Fruit fly (Drosophila melanogaster): ENCODE data around the gene CG15431.
A peak's percentile ranks its signal among the peaks of the same experiment; 100 is the strongest.

Gene CG15431

DNA sequence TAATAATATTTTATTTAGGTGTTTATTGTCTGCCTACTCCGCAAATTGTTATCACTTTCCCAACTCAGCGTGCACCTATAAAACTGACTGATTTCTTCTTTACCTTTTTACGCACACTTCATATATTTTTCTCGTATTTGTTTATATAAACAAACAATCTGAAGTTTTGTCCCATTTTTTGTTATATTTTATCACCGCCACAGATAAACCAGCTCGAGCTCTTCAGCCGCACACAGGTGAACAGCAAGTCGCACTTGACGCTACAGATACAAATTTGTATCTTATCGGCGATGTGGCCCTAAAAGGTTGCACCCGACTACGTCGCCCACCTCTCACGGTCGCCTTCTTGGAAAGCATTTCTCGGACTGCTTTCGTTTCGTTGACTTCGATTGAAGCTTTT lies 34.3 kb upstream of the CG15431 start:
- TF ChIP-seq fkh (GFP tag; optimal IDR thresholded peaks at IDR 0.05): peak; percentile 46
- TF ChIP-seq fd85E (GFP tag; optimal IDR thresholded peaks at IDR 0.05): no peak

DNA sequence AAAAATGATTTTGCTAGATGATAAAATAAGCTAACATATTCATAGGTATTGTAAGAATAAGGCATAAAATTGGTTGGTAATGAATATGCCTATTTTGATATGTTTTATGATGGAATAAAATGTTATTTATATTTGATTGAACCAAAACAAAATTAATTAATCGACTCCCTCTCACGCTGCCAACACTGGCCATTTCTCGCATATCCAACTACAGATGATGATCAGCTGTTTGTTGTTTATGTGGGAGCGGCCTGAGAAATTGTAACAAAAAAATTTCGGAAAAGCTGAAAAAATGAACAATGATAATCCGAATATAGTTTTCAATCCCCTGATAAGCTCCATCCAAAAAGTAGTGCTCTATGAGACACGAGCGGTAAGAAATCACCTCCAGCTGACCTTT lies 23.9 kb upstream of the CG15431 start, which contains the start of gene FIG4:
TSS of gene FIG4 (plus strand) at position 229 of the 400 bp plus-strand sequence.
- TF ChIP-seq esn (GFP tag; optimal IDR thresholded peaks at IDR 0.05) (peak; percentile 16), Sox102F (GFP tag; optimal IDR thresholded peaks at IDR 0.05) (peak; percentile 36), acj6 (GFP tag; optimal IDR thresholded peaks at IDR 0.05) (no peak), CG11294 (GFP tag; IDR thresholded peaks at IDR 0.05) (no peak)

DNA sequence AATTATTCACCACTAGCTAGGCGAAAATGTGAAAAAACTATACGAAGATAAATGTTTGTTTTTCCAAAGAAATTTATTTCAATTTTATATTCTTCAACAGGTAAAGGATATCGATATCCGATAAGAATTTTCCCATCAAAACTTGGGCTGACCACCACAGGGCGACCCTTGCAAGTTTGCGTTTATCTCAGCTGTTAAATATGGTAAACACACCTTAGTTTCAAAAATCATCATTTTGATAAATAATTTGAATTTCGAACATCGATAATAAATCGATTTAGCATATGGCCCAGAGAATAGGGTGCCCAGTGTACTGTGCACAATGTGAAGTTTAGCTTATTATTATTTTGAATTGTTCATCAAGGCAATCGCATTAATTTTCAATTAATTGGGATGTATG lies 22.2 kb upstream of the CG15431 start, which contains the start of the genes CG15443 and Paris:
TSS of gene CG15443 (minus strand) at position 125 of the 400 bp plus-strand sequence.
TSS of gene Paris (plus strand) at position 289 of the 400 bp plus-strand sequence.
- TF ChIP-seq CG6792 (GFP tag; optimal IDR thresholded peaks at IDR 0.05) (no peak), Eip78C (GFP tag) (peak; percentile 32), fkh (GFP tag; optimal IDR thresholded peaks at IDR 0.05) (peak; percentile 36), Met (GFP tag; optimal IDR thresholded peaks at IDR 0.05) (no peak), dsx (GFP tag; optimal IDR thresholded peaks at IDR 0.05; ENCODE audit: poor library complexity, severe bottlenecking) (no peak), CG1621 (tag; optimal IDR thresholded peaks at IDR 0.05) (no peak), CG6808 (GFP tag; optimal IDR thresholded peaks at IDR 0.05) (no peak), CG11902 (GFP tag; optimal IDR thresholded peaks at IDR 0.05) (no peak), CG31627 (GFP tag; optimal IDR thresholded peaks at IDR 0.05) (no peak), fd59A (GFP tag; optimal IDR thresholded peaks at IDR 0.05) (no peak), Sox102F (GFP tag; optimal IDR thresholded peaks at IDR 0.05) (no peak)

DNA sequence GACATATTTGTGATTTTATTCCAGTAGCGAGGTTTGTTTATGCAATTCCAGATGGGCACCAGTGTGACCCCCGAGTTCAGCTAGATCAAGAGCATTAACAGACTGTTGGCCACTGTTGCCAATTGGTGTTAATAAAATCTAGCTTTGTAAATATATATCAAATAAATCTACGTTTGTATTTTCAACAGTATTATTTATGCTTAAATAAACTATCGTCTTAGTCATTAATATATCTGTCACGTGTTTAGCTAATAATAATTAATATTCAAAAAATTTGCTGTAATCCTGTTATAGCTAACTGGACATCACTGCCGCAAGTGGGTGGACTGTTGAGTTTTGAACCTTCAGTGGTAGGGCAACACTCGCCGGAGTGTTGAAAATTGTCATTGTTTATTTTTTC lies 18.5 kb upstream of the CG15431 start, which contains the start of the genes mRpL27 and CG15435:
TSS of gene mRpL27 (minus strand) at position 96 of the 400 bp plus-strand sequence.
TSS of gene CG15435 (plus strand) at position 187 of the 400 bp plus-strand sequence.
- no peak for TF ChIP-seq CG3919 (GFP tag; optimal IDR thresholded peaks at IDR 0.05)
- TF ChIP-seq Met (GFP tag; optimal IDR thresholded peaks at IDR 0.05): no peak
- TF ChIP-seq CG1621 (tag; optimal IDR thresholded peaks at IDR 0.05): peak; percentile 44
- peak; percentile 92 for TF ChIP-seq svp (GFP tag)
- no peak for TF ChIP-seq Hr4 (GFP tag; optimal IDR thresholded peaks at IDR 0.05)
- TF ChIP-seq esn (GFP tag; optimal IDR thresholded peaks at IDR 0.05): peak; percentile 41
- peak; percentile 4 for TF ChIP-seq Ets96B (tag; optimal IDR thresholded peaks at IDR 0.05)
- TF ChIP-seq CG9139 (GFP tag; optimal IDR thresholded peaks at IDR 0.05): no peak
- no peak for TF ChIP-seq Hr38 (GFP tag; optimal IDR thresholded peaks at IDR 0.05)
- peak; percentile 25 for TF ChIP-seq CG3032 (tag; optimal IDR thresholded peaks at IDR 0.05)
- peak; percentile 50 for TF ChIP-seq Sox14 (GFP tag; optimal IDR thresholded peaks at IDR 0.05)
- no peak for TF ChIP-seq CG7368 (GFP tag; optimal IDR thresholded peaks at IDR 0.05)
- TF ChIP-seq CG32006 (GFP tag; optimal IDR thresholded peaks at IDR 0.05): no peak
- no peak for TF ChIP-seq CG8119 (GFP tag; IDR thresholded peaks at IDR 0.05)
- peak; percentile 77 for TF ChIP-seq Eip78C (GFP tag)
- peak; percentile 23 for TF ChIP-seq topi (GFP tag; optimal IDR thresholded peaks at IDR 0.05)
- TF ChIP-seq net (GFP tag; optimal IDR thresholded peaks at IDR 0.05): no peak
- TF ChIP-seq lz (GFP tag; optimal IDR thresholded peaks at IDR 0.05): peak; percentile 20
- TF ChIP-seq CG10631 (GFP tag; optimal IDR thresholded peaks at IDR 0.05): no peak
- TF ChIP-seq CG31627 (GFP tag; optimal IDR thresholded peaks at IDR 0.05): peak; percentile 5
- no peak for TF ChIP-seq dsx (GFP tag; optimal IDR thresholded peaks at IDR 0.05; ENCODE audit: poor library complexity, severe bottlenecking)
- peak; percentile 15 for TF ChIP-seq Hr39 (GFP tag; optimal IDR thresholded peaks at IDR 0.05)
- TF ChIP-seq fd85E (GFP tag; optimal IDR thresholded peaks at IDR 0.05): no peak
- no peak for TF ChIP-seq Sox102F (GFP tag; optimal IDR thresholded peaks at IDR 0.05)
- TF ChIP-seq fkh (GFP tag; optimal IDR thresholded peaks at IDR 0.05): peak; percentile 86
- TF ChIP-seq CG8319 (GFP tag; optimal IDR thresholded peaks at IDR 0.05): no peak
- TF ChIP-seq Lpt (GFP tag; optimal IDR thresholded peaks at IDR 0.05): no peak
- no peak for TF ChIP-seq fd59A (GFP tag; optimal IDR thresholded peaks at IDR 0.05)
- no peak for TF ChIP-seq CG6276 (GFP tag; optimal IDR thresholded peaks at IDR 0.05)

Measured in whole organism, prepupa.